Worm (Caenorhabditis elegans) whole organism, L4/young adult: ENCODE data around the gene nhr-196.

Experiments used
- W03F9.2 ChIP-seq: fragments of 150-350 bp; optimal IDR thresholded peaks from 2 replicates; lab custom pipeline; 2014; ENCODE audit warnings: missing biosample characterization, missing genetic modification characterization
- dao-5 ChIP-seq: sonication (generic microtip); optimal IDR thresholded peaks from 2 replicates; lab custom pipeline; 2016; ENCODE audit warnings: missing genotype, missing genetic modification characterization, moderate library complexity, missing compliant biosample characterization
- him-1 ChIP-seq: sonication (generic microtip); optimal IDR thresholded peaks from 2 replicates; lab custom pipeline; 2016; ENCODE audit warnings: missing genotype, missing genetic modification reagents, missing genetic modification characterization, missing compliant biosample characterization

- TF ChIP-seq W03F9.2 (tag; lab: Kevin White, UChicago) = no peak
- no peak for TF ChIP-seq him-1
- no peak for TF ChIP-seq dao-5 (tag; lab: Kevin White, UChicago)
Measured at ce11 chrV:15721431-15721830, 35.9 kb downstream of the nhr-196 start.
